Fruit fly (Drosophila melanogaster) whole organism, wandering third instar larva: ENCODE measurements around the gene Pex3.

ENCODE experiments used
- Abd-B ChIP-seq: fragments of >200 bp; optimal IDR thresholded peaks from 2 replicates; lab custom pipeline; 2017; ENCODE audit warnings: missing biosample characterization, missing genetic modification characterization
- CG32264 ChIP-seq: fragments of 200-800 bp; sonication (Bioruptor generic); optimal IDR thresholded peaks from 2 replicates; lab custom pipeline; 2016; ENCODE audit warnings: missing biosample characterization, missing genetic modification characterization
- CG9705 ChIP-seq: fragments of 200-800 bp; sonication (Bioruptor generic); optimal IDR thresholded peaks from 2 replicates; lab custom pipeline; 2018; ENCODE audit warnings: missing biosample characterization, mild to moderate bottlenecking, missing genetic modification characterization
- CrebA ChIP-seq: fragments of 200-800 bp; sonication (Bioruptor generic); optimal IDR thresholded peaks from 2 replicates; lab custom pipeline; 2016; ENCODE audit warnings: missing biosample characterization, mild to moderate bottlenecking, missing genetic modification characterization, borderline replicate concordance
- Dfd ChIP-seq: fragments of >200 bp; optimal IDR thresholded peaks from 2 replicates; lab custom pipeline; 2017; ENCODE audit warnings: missing biosample characterization, missing genetic modification characterization
- Dif ChIP-seq: fragments of 200-275, 200-300 bp; sonication (Bioruptor generic); optimal IDR thresholded peaks from 2 replicates; lab custom pipeline; 2018; ENCODE audit warnings: missing biosample characterization, missing genetic modification characterization; ENCODE audit not compliant: partially characterized antibody
- GATAd ChIP-seq: sonication (Bioruptor generic); optimal IDR thresholded peaks from 2 replicates; lab custom pipeline; 2016; ENCODE audit warnings: missing biosample characterization, missing genetic modification characterization
- HLH106 ChIP-seq: fragments of 200-800 bp; optimal IDR thresholded peaks from 3 replicates; lab custom pipeline; 2019; ENCODE audit warnings: missing biosample characterization, mild to moderate bottlenecking, missing genetic modification characterization, moderate library complexity
- Hnf4 ChIP-seq: fragments of 200-800 bp; sonication (Bioruptor generic); optimal IDR thresholded peaks from 2 replicates; lab custom pipeline; 2016; ENCODE audit warnings: missing biosample characterization, mild to moderate bottlenecking, missing genetic modification characterization
- Hr78 ChIP-seq: fragments of >200 bp; optimal IDR thresholded peaks from 2 replicates; lab custom pipeline; 2017; ENCODE audit warnings: missing biosample characterization, missing genetic modification characterization
- Hr83 ChIP-seq: fragments of 200-300 bp; sonication (Bioruptor generic); optimal IDR thresholded peaks from 2 replicates; lab custom pipeline; 2016; ENCODE audit warnings: missing biosample characterization, mild to moderate bottlenecking, missing genetic modification characterization, moderate library complexity; ENCODE audit not compliant: poor library complexity, severe bottlenecking
- Jra ChIP-seq: sonication (Bioruptor generic); optimal IDR thresholded peaks from 2 replicates; lab custom pipeline; 2016; ENCODE audit warnings: missing biosample characterization, missing genetic modification characterization
- Mio ChIP-seq: sonication (Bioruptor generic); optimal IDR thresholded peaks from 2 replicates; lab custom pipeline; 2016; ENCODE audit warnings: missing biosample characterization, missing genetic modification characterization
- Myc ChIP-seq: fragments of >200 bp; optimal IDR thresholded peaks from 2 replicates; lab custom pipeline; 2017
- N ChIP-seq: fragments of >200 bp; optimal IDR thresholded peaks from 2 replicates; lab custom pipeline; 2018; ENCODE audit warnings: missing biosample characterization, missing external identifiers, missing genetic modification characterization
- OdsH ChIP-seq: fragments of 200-800 bp; sonication (Bioruptor generic); optimal IDR thresholded peaks from 2 replicates; lab custom pipeline; 2016; ENCODE audit warnings: missing biosample characterization, mild to moderate bottlenecking, missing genetic modification characterization
- Rel ChIP-seq, 2 experiments: fragments of 200-800 bp; sonication (Bioruptor generic) in 1 of 2; optimal IDR thresholded peaks; 2 replicates in 1 of 2; 3 replicates in 1 of 2; lab custom pipeline; 2016 to 2019; ENCODE audit warnings: mild to moderate bottlenecking in 2 of 2, missing biosample characterization in 2 of 2, missing genetic modification characterization in 2 of 2, moderate library complexity in 1 of 2
- Sp1 ChIP-seq: fragments of 200-800 bp; sonication (Bioruptor generic); optimal IDR thresholded peaks from 3 replicates; lab custom pipeline; 2019; ENCODE audit warnings: missing biosample characterization, mild to moderate bottlenecking, missing genetic modification characterization, moderate library complexity
- Vsx2 ChIP-seq: fragments of 200-300, 225-300 bp; sonication (Bioruptor generic); optimal IDR thresholded peaks from 2 replicates; lab custom pipeline; 2018; ENCODE audit warnings: missing biosample characterization, missing genetic modification characterization; ENCODE audit not compliant: partially characterized antibody
- br ChIP-seq: fragments of 200-800 bp; sonication (Bioruptor generic); optimal IDR thresholded peaks from 2 replicates; lab custom pipeline; 2016; ENCODE audit warnings: missing biosample characterization, missing genetic modification characterization
- brk ChIP-seq: fragments of 200-800 bp; sonication (Bioruptor generic); optimal IDR thresholded peaks from 2 replicates; lab custom pipeline; 2016; ENCODE audit warnings: missing biosample characterization, mild to moderate bottlenecking, missing genetic modification characterization
- dl ChIP-seq, 2 experiments: fragments of 175-275, 200-275 bp in 1 of 2; fragments of 200-275 bp in 1 of 2; sonication (Bioruptor generic); optimal IDR thresholded peaks; lab custom pipeline; 2018; ENCODE audit warnings: mild to moderate bottlenecking in 2 of 2, missing biosample characterization in 2 of 2, missing genetic modification characterization in 2 of 2, moderate library complexity in 2 of 2; ENCODE audit not compliant: partially characterized antibody in 2 of 2, insufficient read depth in 1 of 2
- dmrt93B ChIP-seq: fragments of 200-800 bp; sonication (Bioruptor generic); optimal IDR thresholded peaks from 2 replicates; lab custom pipeline; 2018; ENCODE audit warnings: missing biosample characterization, mild to moderate bottlenecking, missing genetic modification characterization
- dsf ChIP-seq: sonication (Bioruptor generic); optimal IDR thresholded peaks from 2 replicates; lab custom pipeline; 2016; ENCODE audit warnings: missing biosample characterization, missing genetic modification characterization, borderline replicate concordance
- ey ChIP-seq: fragments of 200-800 bp; sonication (Bioruptor generic); optimal IDR thresholded peaks from 2 replicates; lab custom pipeline; 2016; ENCODE audit warnings: missing biosample characterization, missing genetic modification characterization
- foxo ChIP-seq, 2 experiments: fragments of 200-800 bp; sonication (Bioruptor generic); optimal IDR thresholded peaks; 2 replicates in 1 of 2; 3 replicates in 1 of 2; lab custom pipeline; 2016 to 2017; ENCODE audit warnings: missing biosample characterization in 2 of 2, missing genetic modification characterization in 2 of 2
- fru ChIP-seq: fragments of 200-800 bp; sonication (Bioruptor generic); optimal IDR thresholded peaks from 3 replicates; lab custom pipeline; 2016; ENCODE audit warnings: missing biosample characterization, mild to moderate bottlenecking, missing genetic modification characterization
- h ChIP-seq: fragments of 200-800 bp; sonication (Bioruptor generic); optimal IDR thresholded peaks from 3 replicates; lab custom pipeline; 2016; ENCODE audit warnings: missing biosample characterization, mild to moderate bottlenecking, missing genetic modification characterization
- jim ChIP-seq: fragments of 175-275, 200-325 bp; sonication (Bioruptor generic); optimal IDR thresholded peaks from 2 replicates; lab custom pipeline; 2016; ENCODE audit warnings: missing biosample characterization, mild to moderate bottlenecking, missing genetic modification characterization
- lola ChIP-seq: fragments of >200 bp; optimal IDR thresholded peaks from 2 replicates; lab custom pipeline; 2017; ENCODE audit warnings: missing biosample characterization, missing genetic modification characterization
- pan ChIP-seq: fragments of >200 bp; optimal IDR thresholded peaks from 2 replicates; lab custom pipeline; 2017
- psq ChIP-seq: fragments of 200-800 bp; sonication (Bioruptor generic); optimal IDR thresholded peaks from 3 replicates; lab custom pipeline; 2017; ENCODE audit warnings: missing biosample characterization, mild to moderate bottlenecking, missing genetic modification characterization, moderate library complexity
- rgr ChIP-seq: fragments of 200-800 bp; sonication (Bioruptor generic); optimal IDR thresholded peaks from 3 replicates; lab custom pipeline; 2016; ENCODE audit warnings: missing biosample characterization, mild to moderate bottlenecking, missing genetic modification characterization
- sage ChIP-seq: fragments of 200-800 bp; sonication (Bioruptor generic); optimal IDR thresholded peaks from 2 replicates; lab custom pipeline; 2016; ENCODE audit warnings: missing biosample characterization, mild to moderate bottlenecking, missing genetic modification characterization
- sv ChIP-seq: fragments of 200-800 bp; sonication (Bioruptor generic); optimal IDR thresholded peaks from 3 replicates; lab custom pipeline; 2016; ENCODE audit warnings: missing biosample characterization, missing genetic modification characterization
- tai ChIP-seq: sonication (Bioruptor generic); optimal IDR thresholded peaks from 2 replicates; lab custom pipeline; 2016; ENCODE audit warnings: missing biosample characterization, missing genetic modification characterization
- usp ChIP-seq: fragments of >200 bp; optimal IDR thresholded peaks from 2 replicates; lab custom pipeline; 2017; ENCODE audit warnings: missing biosample characterization, missing genetic modification characterization
- woc ChIP-seq: sonication (Bioruptor generic); optimal IDR thresholded peaks from 2 replicates; lab custom pipeline; 2016; ENCODE audit warnings: missing biosample characterization, mild to moderate bottlenecking, missing genetic modification characterization

Pex3 gene

dm6 chr3L:15097878-15098520 lies 46.2 kb upstream of the Pex3 start, which contains the start of gene Ctps:
Ctps (plus strand) TSS chr3L:15097914.
- TF ChIP-seq lola (GFP tag; lab: Kevin White, UChicago) (no peak), Hnf4 (peak; percentile 54), psq (GFP tag; lab: Kevin White, UChicago) (no peak), Hr83 (peak; percentile 51), tai (GFP tag; lab: Kevin White, UChicago) (no peak), usp (no peak), foxo (GFP tag; optimal IDR thresholded peaks at IDR 0.05; lab: Kevin White, UChicago) (peak in 1 of 2 experiments; percentile 38), GATAd (GFP tag; lab: Kevin White, UChicago) (no peak), Sp1 (GFP tag; lab: Kevin White, UChicago) (no peak), brk (GFP tag; lab: Kevin White, UChicago) (peak; percentile 16), Dif (no peak), fru (GFP tag; lab: Kevin White, UChicago) (no peak), Mio (no peak), Jra (GFP tag; lab: Kevin White, UChicago) (peak; percentile 35), N (GFP tag; lab: Kevin White, UChicago) (no peak), CrebA (no peak), Hr78 (GFP tag; lab: Kevin White, UChicago) (no peak), jim (no peak), Vsx2 (GFP tag; lab: Kevin White, UChicago) (no peak), Abd-B (GFP tag; lab: Kevin White, UChicago) (no peak), dl (GFP tag; optimal IDR thresholded peaks at IDR 0.05; lab: Kevin White, UChicago; ENCODE audit: insufficient read depth in 1 of 2, partially characterized antibody in 2 of 2) (no peak), rgr (GFP tag; lab: Kevin White, UChicago) (peak; percentile 27), pan (lab: Kevin White, UChicago) (no peak), dmrt93B (GFP tag; lab: Kevin White, UChicago) (no peak), woc (GFP tag; lab: Kevin White, UChicago) (no peak), CG9705 (GFP tag; lab: Kevin White, UChicago) (no peak), dsf (GFP tag; lab: Kevin White, UChicago) (no peak), br (GFP tag; lab: Kevin White, UChicago) (no peak), OdsH (GFP tag; lab: Kevin White, UChicago) (no peak), ey (GFP tag; lab: Kevin White, UChicago) (no peak), Rel (GFP tag; optimal IDR thresholded peaks at IDR 0.05; lab: Kevin White, UChicago) (no peak), Rel (tag; optimal IDR thresholded peaks at IDR 0.05; lab: Kevin White, UChicago) (peak; percentile 61), sage (GFP tag; lab: Kevin White, UChicago) (no peak), sv (GFP tag; lab: Kevin White, UChicago) (no peak), Myc (no peak), CG32264 (no peak), Dfd (GFP tag; lab: Kevin White, UChicago) (no peak), h (GFP tag; lab: Kevin White, UChicago) (peak; percentile 38), HLH106 (tag; lab: Kevin White, UChicago) (peak; percentile 2)

- TF ChIP-seq Dif (peak; percentile 35), Myc (no peak), psq (GFP tag; lab: Kevin White, UChicago) (peak; percentile 66), Jra (GFP tag; lab: Kevin White, UChicago) (no peak), Abd-B (GFP tag; lab: Kevin White, UChicago) (no peak), CG32264 (no peak), fru (GFP tag; lab: Kevin White, UChicago) (peak; percentile 60), dmrt93B (GFP tag; lab: Kevin White, UChicago) (peak; percentile 48), ey (GFP tag; lab: Kevin White, UChicago) (no peak), sv (GFP tag; lab: Kevin White, UChicago) (no peak), br (GFP tag; lab: Kevin White, UChicago) (peak; percentile 14), Sp1 (GFP tag; lab: Kevin White, UChicago) (peak; percentile 65), rgr (GFP tag; lab: Kevin White, UChicago) (peak; percentile 54), Hr83 (no peak), brk (GFP tag; lab: Kevin White, UChicago) (peak; percentile 59), HLH106 (tag; lab: Kevin White, UChicago) (peak; percentile 84), woc (GFP tag; lab: Kevin White, UChicago) (no peak), usp (no peak), Hnf4 (peak; percentile 54), pan (lab: Kevin White, UChicago) (no peak), OdsH (GFP tag; lab: Kevin White, UChicago) (peak; percentile 55), tai (GFP tag; lab: Kevin White, UChicago) (no peak), GATAd (GFP tag; lab: Kevin White, UChicago) (no peak), Mio (no peak), h (GFP tag; lab: Kevin White, UChicago) (peak; percentile 64), foxo (GFP tag; optimal IDR thresholded peaks at IDR 0.05; lab: Kevin White, UChicago) (peak in 1 of 2 experiments; percentile 78), CG9705 (GFP tag; lab: Kevin White, UChicago) (peak; percentile 34)
These were observed 45.3 kb upstream of the Pex3 start for dm6 chr3L:15098659-15099512.
